Worm (Caenorhabditis elegans) whole organism, L4 larva: ENCODE results near the gene npr-22.

Experiments
- F10B5.3 ChIP-seq: sonication (generic microtip); optimal IDR thresholded peaks from 2 replicates; lab custom pipeline; 2016; ENCODE audit warnings: mild to moderate bottlenecking, missing genetic modification characterization, missing compliant biosample characterization
- F37D6.2 ChIP-seq: sonication (generic microtip); optimal IDR thresholded peaks from 2 replicates; lab custom pipeline; 2016; ENCODE audit warnings: mild to moderate bottlenecking, missing genetic modification characterization, missing compliant biosample characterization
- F44E2.7 ChIP-seq: fragments of 200-800 bp; sonication (Bioruptor generic); IDR thresholded peaks from 2 replicates; pipeline ENCODE4 v2.1.2; 2022; ENCODE audit warnings: missing genetic modification characterization, missing compliant biosample characterization
- F49E8.2 ChIP-seq: sonication (generic microtip); optimal IDR thresholded peaks from 2 replicates; lab custom pipeline; 2016; ENCODE audit warnings: missing compliant biosample characterization, mild to moderate bottlenecking, missing genetic modification characterization, borderline replicate concordance
- R02D3.7 ChIP-seq: fragments of 150-350 bp; sonication (generic microtip); optimal IDR thresholded peaks from 3 replicates; lab custom pipeline; 2014; ENCODE audit warnings: missing biosample characterization, missing genetic modification characterization
- T20F7.1 ChIP-seq: fragments of 200-800 bp; sonication (Bioruptor generic); optimal IDR thresholded peaks from 2 replicates; lab custom pipeline; 2018; ENCODE audit warnings: mild to moderate bottlenecking, missing genetic modification characterization, missing compliant biosample characterization
- Y105C5A.15 ChIP-seq: fragments of 200-800 bp; sonication (Bioruptor generic); IDR thresholded peaks from 2 replicates; pipeline ENCODE4 v1.3.6; 2022; ENCODE audit warnings: missing genetic modification characterization, missing compliant biosample characterization
- Y48G9A.11 ChIP-seq: fragments of 200-800 bp; sonication (Bioruptor generic); IDR thresholded peaks from 2 replicates; pipeline ENCODE4 v1.3.6; 2022; ENCODE audit warnings: missing genetic modification reagents, missing genetic modification characterization, missing compliant biosample characterization
- Y5F2A.4 ChIP-seq: fragments of 200-800 bp; sonication (Bioruptor generic); optimal IDR thresholded peaks from 2 replicates; lab custom pipeline; 2018; ENCODE audit warnings: mild to moderate bottlenecking, missing genetic modification characterization, missing compliant biosample characterization
- Y75B8A.6 ChIP-seq: fragments of 200-800 bp; sonication (Bioruptor generic); IDR thresholded peaks from 2 replicates; pipeline ENCODE4 v1.3.6; 2022; ENCODE audit warnings: missing genetic modification reagents, missing genetic modification characterization, missing compliant biosample characterization
- aly-2 ChIP-seq: sonication (generic microtip); optimal IDR thresholded peaks from 2 replicates; lab custom pipeline; 2018; ENCODE audit warnings: missing biosample characterization, missing genetic modification characterization
- ama-1 ChIP-seq: fragments of 150-350 bp; optimal IDR thresholded peaks from 2 replicates; lab custom pipeline; 2014; ENCODE audit warnings: inconsistent platforms, mixed read lengths
- ceh-62 ChIP-seq: sonication (generic microtip); optimal IDR thresholded peaks from 2 replicates; lab custom pipeline; 2017; ENCODE audit warnings: missing biosample characterization, missing genetic modification characterization
- ces-1 ChIP-seq: fragments of 150-350 bp; sonication (generic microtip); optimal IDR thresholded peaks from 4 replicates; lab custom pipeline; 2014; ENCODE audit warnings: missing biosample characterization, missing genetic modification reagents, missing genetic modification characterization
- cey-2 ChIP-seq: sonication (generic microtip); optimal IDR thresholded peaks from 3 replicates; lab custom pipeline; 2017; ENCODE audit warnings: missing genetic modification characterization, mild to moderate bottlenecking, missing compliant biosample characterization, antibody characterized with exemption, borderline replicate concordance; ENCODE audit not compliant: insufficient read depth
- daf-19 ChIP-seq: fragments of 200-800 bp; sonication (Bioruptor generic); conservative IDR thresholded peaks from 2 replicates; pipeline ENCODE4 v1.3.6; 2022; ENCODE audit warnings: missing genetic modification characterization, missing compliant biosample characterization
- dmd-6 ChIP-seq: fragments of 200-800 bp; sonication (Bioruptor generic); IDR thresholded peaks from 2 replicates; pipeline ENCODE4 v1.3.6; 2022; ENCODE audit warnings: missing genetic modification reagents, missing genetic modification characterization, missing compliant biosample characterization
- dmd-9 ChIP-seq: fragments of 200-800 bp; sonication (Bioruptor generic); IDR thresholded peaks from 2 replicates; pipeline ENCODE4 v1.3.6; 2022; ENCODE audit warnings: missing genetic modification reagents, missing genetic modification characterization, missing compliant biosample characterization
- dpl-1 ChIP-seq: fragments of 150-350 bp; optimal IDR thresholded peaks from 2 replicates; lab custom pipeline; 2014; ENCODE audit warnings: missing biosample characterization, missing genetic modification reagents, missing genetic modification characterization
- dve-1 ChIP-seq: sonication (generic microtip); optimal IDR thresholded peaks from 2 replicates; lab custom pipeline; 2017; ENCODE audit warnings: antibody characterized with exemption, mild to moderate bottlenecking, missing genetic modification characterization, missing compliant biosample characterization; ENCODE audit not compliant: insufficient read depth
- fkh-10 ChIP-seq: fragments of 150-350 bp; optimal IDR thresholded peaks from 2 replicates; lab custom pipeline; 2014; ENCODE audit warnings: missing biosample characterization, missing genetic modification reagents, missing genetic modification characterization
- fos-1 ChIP-seq: fragments of 150-350 bp; optimal IDR thresholded peaks from 2 replicates; lab custom pipeline; 2014; ENCODE audit warnings: missing biosample characterization, missing genetic modification characterization
- hmg-1.1 ChIP-seq: fragments of 200-800 bp; sonication (Bioruptor generic); IDR thresholded peaks from 2 replicates; pipeline ENCODE4 v1.3.6; 2022; ENCODE audit warnings: missing genetic modification reagents, missing genetic modification characterization, missing compliant biosample characterization
- jun-1 ChIP-seq: fragments of 150-350 bp; optimal IDR thresholded peaks from 2 replicates; lab custom pipeline; 2014; ENCODE audit warnings: missing biosample characterization, missing genetic modification reagents, missing genetic modification characterization
- lim-7 ChIP-seq: fragments of 200-800 bp; sonication (Bioruptor generic); IDR thresholded peaks from 2 replicates; pipeline ENCODE4 v1.3.6; 2022; ENCODE audit warnings: missing genetic modification characterization, missing compliant biosample characterization
- lin-13 ChIP-seq: fragments of 150-350 bp; optimal IDR thresholded peaks from 2 replicates; lab custom pipeline; 2014; ENCODE audit warnings: missing biosample characterization, missing genetic modification reagents, missing genetic modification characterization
- lin-38 ChIP-seq: fragments of 200-800 bp; sonication (Bioruptor generic); IDR thresholded peaks from 2 replicates; pipeline ENCODE4 v1.3.6; 2022; ENCODE audit warnings: missing genetic modification reagents, missing genetic modification characterization, missing compliant biosample characterization
- lir-3 ChIP-seq: sonication (generic microtip); optimal IDR thresholded peaks from 2 replicates; lab custom pipeline; 2016; ENCODE audit warnings: mild to moderate bottlenecking, missing genetic modification characterization, missing compliant biosample characterization
- lsy-2 ChIP-seq, 2 experiments: fragments of 150-350 bp in 1 of 2; sonication (generic microtip) in 1 of 2; optimal IDR thresholded peaks; 2 replicates each; lab custom pipeline; 2014 to 2017; ENCODE audit warnings: missing biosample characterization in 2 of 2, missing genetic modification characterization in 2 of 2
- mdl-1 ChIP-seq, 2 experiments: fragments of 150-350 bp in 1 of 2; sonication (generic microtip) in 1 of 2; optimal IDR thresholded peaks; 2 replicates each; lab custom pipeline; 2014 to 2017; ENCODE audit warnings: missing biosample characterization in 2 of 2, missing genetic modification characterization in 2 of 2
- mep-1 ChIP-seq: fragments of 150-350 bp; sonication (generic microtip); optimal IDR thresholded peaks from 3 replicates; lab custom pipeline; 2014; ENCODE audit warnings: missing biosample characterization, missing genetic modification characterization
- mxl-2 ChIP-seq: fragments of 200-800 bp; sonication (Bioruptor generic); conservative IDR thresholded peaks from 2 replicates; pipeline ENCODE4 v1.3.6; 2022; ENCODE audit warnings: missing genetic modification reagents, missing genetic modification characterization, missing compliant biosample characterization
- mxl-3 ChIP-seq: fragments of 200-800 bp; sonication (Bioruptor generic); optimal IDR thresholded peaks from 2 replicates; lab custom pipeline; 2018; ENCODE audit warnings: mild to moderate bottlenecking, missing genetic modification characterization, missing compliant biosample characterization
- nhr-10 ChIP-seq: fragments of 150-350 bp; optimal IDR thresholded peaks from 2 replicates; lab custom pipeline; 2014; ENCODE audit warnings: missing biosample characterization, missing genetic modification characterization
- nhr-111 ChIP-seq: fragments of 200-800 bp; sonication (Bioruptor generic); optimal IDR thresholded peaks from 2 replicates; lab custom pipeline; 2018; ENCODE audit warnings: mild to moderate bottlenecking, missing genetic modification characterization, missing compliant biosample characterization
- nhr-237 ChIP-seq: sonication (generic microtip); optimal IDR thresholded peaks from 2 replicates; lab custom pipeline; 2017; ENCODE audit warnings: missing biosample characterization, missing genetic modification characterization
- nhr-28 ChIP-seq: fragments of 150-350 bp; optimal IDR thresholded peaks from 2 replicates; lab custom pipeline; 2014; ENCODE audit warnings: missing biosample characterization, missing genetic modification characterization
- nhr-48 ChIP-seq: sonication (generic microtip); optimal IDR thresholded peaks from 2 replicates; lab custom pipeline; 2016; ENCODE audit warnings: mild to moderate bottlenecking, missing genetic modification characterization, missing compliant biosample characterization
- nhr-77 ChIP-seq: fragments of 150-350 bp; optimal IDR thresholded peaks from 2 replicates; lab custom pipeline; 2014; ENCODE audit warnings: missing biosample characterization, missing genetic modification characterization
- saeg-2 ChIP-seq: fragments of 200-800 bp; sonication (Bioruptor generic); IDR thresholded peaks from 2 replicates; pipeline ENCODE4 v1.3.6; 2022; ENCODE audit warnings: missing genetic modification reagents, missing genetic modification characterization, missing compliant biosample characterization
- sdz-12 ChIP-seq: fragments of 200-800 bp; sonication (Bioruptor generic); optimal IDR thresholded peaks from 2 replicates; lab custom pipeline; 2018; ENCODE audit warnings: mild to moderate bottlenecking, missing genetic modification characterization, missing compliant biosample characterization
- set-16 ChIP-seq: fragments of 200-800 bp; sonication (Bioruptor generic); IDR thresholded peaks from 2 replicates; pipeline ENCODE4 v1.3.6; 2022; ENCODE audit warnings: missing genetic modification reagents, missing genetic modification characterization, missing compliant biosample characterization
- skn-1 ChIP-seq: fragments of 150-350 bp; optimal IDR thresholded peaks from 2 replicates; lab custom pipeline; 2014; ENCODE audit warnings: missing biosample characterization, missing genetic modification characterization
- spr-3 ChIP-seq: fragments of 200-800 bp; sonication (Bioruptor generic); optimal IDR thresholded peaks from 2 replicates; lab custom pipeline; 2018; ENCODE audit warnings: mild to moderate bottlenecking, missing genetic modification characterization, missing compliant biosample characterization
- tra-1 ChIP-seq: fragments of 200-800 bp; sonication (Bioruptor generic); IDR thresholded peaks from 2 replicates; pipeline ENCODE4 v1.3.6; 2022; ENCODE audit warnings: missing genetic modification reagents, missing genetic modification characterization, missing compliant biosample characterization
- unc-39 ChIP-seq: sonication (generic microtip); optimal IDR thresholded peaks from 2 replicates; lab custom pipeline; 2017; ENCODE audit warnings: missing biosample characterization, missing genetic modification characterization
- unc-62 ChIP-seq, 3 experiments: fragments of 150-350 bp in 1 of 3; sonication (generic microtip); optimal IDR thresholded peaks in 2 of 3; peaks in 1 of 3; 1 replicate in 1 of 3; 2 replicates in 2 of 3; lab custom pipeline; 2014 to 2017; ENCODE audit warnings: missing biosample characterization in 3 of 3, missing genetic modification characterization in 3 of 3, missing genetic modification reagents in 3 of 3, missing genotype in 1 of 3
- zfp-3 ChIP-seq: fragments of 200-800 bp; sonication (Bioruptor generic); conservative IDR thresholded peaks from 2 replicates; pipeline ENCODE4 v1.3.6; 2022; ENCODE audit warnings: missing genetic modification reagents, missing genetic modification characterization, missing compliant biosample characterization
- zip-11 ChIP-seq: fragments of 200-800 bp; sonication (Bioruptor generic); IDR thresholded peaks from 2 replicates; pipeline ENCODE4 v1.3.6; 2022; ENCODE audit warnings: missing genetic modification characterization, missing compliant biosample characterization
- zip-2 ChIP-seq: fragments of 150-350 bp; optimal IDR thresholded peaks from 2 replicates; lab custom pipeline; 2014; ENCODE audit warnings: missing biosample characterization, missing genetic modification characterization
- ztf-11 ChIP-seq: fragments of 150-350 bp; optimal IDR thresholded peaks from 2 replicates; lab custom pipeline; 2014; ENCODE audit warnings: missing biosample characterization, missing genetic modification characterization

npr-22 gene

DNA sequence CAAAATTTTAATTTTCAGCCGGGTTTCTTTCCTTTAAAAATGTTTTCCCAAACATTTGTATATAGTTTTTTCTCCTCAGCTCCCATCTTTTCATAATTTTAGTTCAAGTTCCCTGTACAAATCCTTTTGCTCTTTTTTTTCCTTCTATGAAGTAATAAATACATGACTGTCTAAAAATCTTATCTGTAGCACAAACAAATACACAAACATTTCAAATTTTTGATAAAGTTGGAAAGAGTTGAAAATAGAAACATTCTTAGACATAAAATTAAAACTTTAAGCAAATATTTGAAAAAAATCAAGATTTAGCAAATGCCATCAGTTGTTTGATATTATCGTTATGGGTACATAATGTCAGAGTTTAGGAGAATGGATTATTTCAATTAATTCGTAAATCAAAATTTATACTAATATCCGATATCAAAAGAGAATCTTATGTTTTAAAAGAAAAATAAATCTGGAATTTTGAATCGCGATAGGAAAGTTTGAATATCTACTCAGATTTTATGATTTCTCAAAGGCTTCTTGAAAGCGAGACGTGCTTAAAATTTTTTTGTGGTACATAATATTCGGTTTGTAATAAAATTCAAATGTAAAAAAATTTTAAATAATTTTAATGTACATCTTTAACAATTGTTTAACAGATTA is 21.1 kb upstream of the npr-22 start (continued):
- no peak for TF ChIP-seq dmd-6 (GFP tag; lab: Robert Waterston, UW)
- TF ChIP-seq ama-1 (lab: Kevin White, UChicago), result no peak
- TF ChIP-seq lir-3 (tag; lab: Kevin White, UChicago), result no peak
- TF ChIP-seq nhr-77, result peak; percentile 10
- no peak for TF ChIP-seq nhr-237 (tag; lab: Kevin White, UChicago)
- no peak for TF ChIP-seq dmd-9
- peak; percentile 9; the same call in 1 of the 2 replicates for TF ChIP-seq tra-1 (GFP tag; lab: Robert Waterston, UW)
- no peak for TF ChIP-seq saeg-2 (GFP tag; lab: Robert Waterston, UW)
- TF ChIP-seq zfp-3 (GFP tag; lab: Robert Waterston, UW), result 0 out of 2 replicates have a peak, but pooled peaks have one; percentile 16
- peak; percentile 61 for TF ChIP-seq mep-1 (tag; lab: Kevin White, UChicago)
- no peak for TF ChIP-seq F10B5.3 (tag; lab: Kevin White, UChicago)
- TF ChIP-seq Y5F2A.4 (GFP tag; lab: Kevin White, UChicago), result no peak
- TF ChIP-seq mxl-3 (GFP tag; lab: Kevin White, UChicago), result no peak
- TF ChIP-seq Y105C5A.15 (GFP tag; lab: Robert Waterston, UW), result 0 out of 2 replicates have a peak, but pooled peaks have one; percentile 14
- TF ChIP-seq ztf-11 (tag; lab: Kevin White, UChicago), result no peak
- peak in 1 of 2 experiments; percentile 20 for TF ChIP-seq lsy-2 (tag; optimal IDR thresholded peaks at IDR 0.05; lab: Kevin White, UChicago)
- TF ChIP-seq nhr-28 (tag; lab: Kevin White, UChicago), result no peak
- TF ChIP-seq R02D3.7, result no peak
- TF ChIP-seq sdz-12 (GFP tag; lab: Kevin White, UChicago), result no peak
- no peak for TF ChIP-seq unc-62 (GFP tag; optimal IDR thresholded peaks at IDR 0.05 in 1 of 2; lab: Kevin White, UChicago)
- TF ChIP-seq unc-62 (tag; optimal IDR thresholded peaks at IDR 0.05; lab: Kevin White, UChicago), result no peak
- TF ChIP-seq lin-38 (GFP tag; lab: Robert Waterston, UW), result no peak
- TF ChIP-seq F37D6.2 (tag; lab: Kevin White, UChicago), result no peak
- no peak for TF ChIP-seq mdl-1 (tag; optimal IDR thresholded peaks at IDR 0.05; lab: Kevin White, UChicago)
- TF ChIP-seq daf-19 (GFP tag; lab: Robert Waterston, UW), result no peak
- TF ChIP-seq F49E8.2 (tag; lab: Kevin White, UChicago), result no peak
- no peak for TF ChIP-seq dpl-1 (GFP tag; lab: Kevin White, UChicago)
- peak; percentile 24 for TF ChIP-seq dve-1 (tag; lab: Kevin White, UChicago)
- TF ChIP-seq Y48G9A.11 (GFP tag; lab: Robert Waterston, UW), result no peak
- no peak for TF ChIP-seq set-16 (GFP tag; lab: Robert Waterston, UW)
- TF ChIP-seq fos-1 (tag; lab: Kevin White, UChicago), result peak; percentile 6
- no peak for TF ChIP-seq zip-11 (GFP tag; lab: Robert Waterston, UW)
- TF ChIP-seq nhr-48 (tag; lab: Kevin White, UChicago), result no peak
- no peak for TF ChIP-seq nhr-10 (tag; lab: Kevin White, UChicago)
- TF ChIP-seq jun-1 (tag; lab: Kevin White, UChicago), result no peak
- 0 out of 2 replicates have a peak, but pooled peaks have one; percentile 5 for TF ChIP-seq Y75B8A.6 (GFP tag; lab: Robert Waterston, UW)
- TF ChIP-seq F44E2.7 (GFP tag; lab: Robert Waterston, UW), result no peak
- no peak for TF ChIP-seq fkh-10 (GFP tag; lab: Kevin White, UChicago)
- TF ChIP-seq lin-13 (GFP tag; lab: Kevin White, UChicago), result no peak
- TF ChIP-seq ceh-62 (tag; lab: Kevin White, UChicago), result no peak
- no peak for TF ChIP-seq hmg-1.1
- no peak for TF ChIP-seq nhr-111 (GFP tag; lab: Kevin White, UChicago)
- no peak for TF ChIP-seq zip-2 (tag; lab: Kevin White, UChicago)
- TF ChIP-seq cey-2 (tag; lab: Kevin White, UChicago), result no peak
- TF ChIP-seq mxl-2 (GFP tag; lab: Robert Waterston, UW), result no peak
- no peak for TF ChIP-seq skn-1 (tag; lab: Kevin White, UChicago)
- TF ChIP-seq unc-39 (tag; lab: Kevin White, UChicago), result no peak
- TF ChIP-seq ces-1 (GFP tag; lab: Kevin White, UChicago), result no peak
- TF ChIP-seq aly-2 (tag; lab: Kevin White, UChicago), result no peak
- no peak for TF ChIP-seq spr-3
- no peak for TF ChIP-seq lim-7 (GFP tag; lab: Robert Waterston, UW)
- peak; percentile 4 for TF ChIP-seq T20F7.1
